Worm (Caenorhabditis elegans) whole organism, L2 larva: Measurements from ENCODE around the gene F13D12.5.

Source experiments
- alr-1 ChIP-seq: fragments of 150-350 bp; optimal IDR thresholded peaks from 2 replicates; lab custom pipeline; 2014; ENCODE audit warnings: missing biosample characterization, missing genetic modification characterization
- dmd-4 ChIP-seq: sonication (generic microtip); optimal IDR thresholded peaks from 2 replicates; lab custom pipeline; 2017; ENCODE audit warnings: missing biosample characterization, missing genetic modification characterization
- egl-27 ChIP-seq: sonication (generic microtip); optimal IDR thresholded peaks from 3 replicates; lab custom pipeline; 2017; ENCODE audit warnings: missing biosample characterization, missing genetic modification reagents, missing genetic modification characterization
- lin-39 ChIP-seq: fragments of 150-350 bp; optimal IDR thresholded peaks from 2 replicates; lab custom pipeline; 2014; ENCODE audit warnings: missing biosample characterization, missing genetic modification reagents, missing genetic modification characterization
- lsy-2 ChIP-seq, 2 experiments: fragments of 150-350 bp in 1 of 2; sonication (generic microtip) in 1 of 2; optimal IDR thresholded peaks; 2 replicates each; lab custom pipeline; 2014 to 2017; ENCODE audit warnings: missing biosample characterization in 2 of 2, missing genetic modification characterization in 2 of 2
- mdl-1 ChIP-seq, 2 experiments: fragments of 150-350 bp in 1 of 2; sonication (generic microtip) in 1 of 2; optimal IDR thresholded peaks; 2 replicates each; lab custom pipeline; 2017; ENCODE audit warnings: missing biosample characterization in 2 of 2, missing genetic modification characterization in 2 of 2
- nhr-11 ChIP-seq: fragments of 150-350 bp; optimal IDR thresholded peaks from 2 replicates; lab custom pipeline; 2014; ENCODE audit warnings: missing biosample characterization, missing genetic modification characterization
- nhr-12 ChIP-seq: fragments of 150-350 bp; optimal IDR thresholded peaks from 2 replicates; lab custom pipeline; 2014; ENCODE audit warnings: missing biosample characterization, missing genetic modification characterization
- nhr-25 ChIP-seq: fragments of 150-350 bp; sonication (generic microtip); optimal IDR thresholded peaks from 3 replicates; lab custom pipeline; 2014; ENCODE audit warnings: missing biosample characterization, missing genetic modification characterization
- nhr-6 ChIP-seq: fragments of 150-350 bp; optimal IDR thresholded peaks from 2 replicates; lab custom pipeline; 2014; ENCODE audit warnings: missing biosample characterization, missing genetic modification characterization
- nhr-77 ChIP-seq: fragments of 150-350 bp; optimal IDR thresholded peaks from 2 replicates; lab custom pipeline; 2014; ENCODE audit warnings: missing biosample characterization, missing genetic modification characterization
- skn-1 ChIP-seq: sonication (generic microtip); optimal IDR thresholded peaks from 2 replicates; lab custom pipeline; 2017; ENCODE audit warnings: missing biosample characterization, missing genetic modification characterization
- snpc-4 ChIP-seq: fragments of 150-350 bp; optimal IDR thresholded peaks from 2 replicates; lab custom pipeline; 2014; ENCODE audit warnings: missing biosample characterization, missing genetic modification characterization
- unc-55 ChIP-seq: fragments of 150-350 bp; sonication (generic microtip); optimal IDR thresholded peaks from 3 replicates; lab custom pipeline; 2014; ENCODE audit warnings: missing biosample characterization, missing genetic modification reagents, missing genetic modification characterization

- TF ChIP-seq alr-1: no peak
- TF ChIP-seq nhr-6 (tag; lab: Kevin White, UChicago): no peak
- TF ChIP-seq skn-1 (tag; lab: Kevin White, UChicago): no peak
- no peak for TF ChIP-seq lin-39 (tag; lab: Kevin White, UChicago)
- TF ChIP-seq dmd-4 (tag; lab: Kevin White, UChicago): no peak
- TF ChIP-seq unc-55 (GFP tag; lab: Kevin White, UChicago): no peak
- no peak for TF ChIP-seq snpc-4 (tag; lab: Kevin White, UChicago)
- TF ChIP-seq nhr-77 (tag; lab: Kevin White, UChicago): no peak
- TF ChIP-seq mdl-1 (tag; optimal IDR thresholded peaks at IDR 0.05; lab: Kevin White, UChicago): no peak
- TF ChIP-seq egl-27: no peak
- no peak for TF ChIP-seq nhr-12 (tag; lab: Kevin White, UChicago)
- no peak for TF ChIP-seq nhr-11
- no peak for TF ChIP-seq nhr-25 (tag; lab: Kevin White, UChicago)
- TF ChIP-seq lsy-2 (tag; optimal IDR thresholded peaks at IDR 0.05; lab: Kevin White, UChicago): no peak
Measured at ce11 chrII:11772364-11772763, 45.8 kb downstream of the F13D12.5 start, which contains the start of gene F44E5.15.
